Fruit fly (Drosophila melanogaster) whole organism, embryonic: Measurements from ENCODE around the gene usp.

Experiments
- Abd-B ChIP-seq: fragments of 200-800 bp; sonication (Bioruptor generic); optimal IDR thresholded peaks from 2 replicates; lab custom pipeline; 2018; ENCODE audit warnings: missing biosample characterization, mild to moderate bottlenecking, missing genetic modification characterization, moderate library complexity
- Awh ChIP-seq: fragments of 200-800 bp; sonication (Bioruptor generic); IDR thresholded peaks from 2 replicates; pipeline ENCODE4, ENCODE4 v1.3.6; 2022; ENCODE audit warnings: missing biosample characterization, missing genetic modification characterization
- BtbVII ChIP-seq: fragments of 200-800 bp; sonication (Bioruptor generic); optimal IDR thresholded peaks from 3 replicates; lab custom pipeline; 2017; ENCODE audit warnings: missing biosample characterization, mild to moderate bottlenecking, missing genetic modification characterization
- CG10147 ChIP-seq: fragments of 200-800 bp; sonication (Bioruptor generic); optimal IDR thresholded peaks from 2 replicates; lab custom pipeline; 2019; ENCODE audit warnings: missing biosample characterization, mild to moderate bottlenecking, missing genetic modification characterization, moderate library complexity
- CG10462 ChIP-seq: fragments of 200-800 bp; sonication (Bioruptor generic); optimal IDR thresholded peaks from 2 replicates; lab custom pipeline; 2016; ENCODE audit warnings: missing biosample characterization, missing genetic modification characterization
- CG12071 ChIP-seq: fragments of 200-800 bp; sonication (Bioruptor generic); optimal IDR thresholded peaks from 3 replicates; lab custom pipeline; 2018; ENCODE audit warnings: missing biosample characterization, mild to moderate bottlenecking, missing genetic modification characterization
- CG12744 ChIP-seq: fragments of 200-800 bp; sonication (Bioruptor generic); optimal IDR thresholded peaks from 2 replicates; lab custom pipeline; 2016; ENCODE audit warnings: missing biosample characterization, missing genetic modification characterization
- CG13287 ChIP-seq: fragments of 200-800 bp; sonication (Bioruptor generic); IDR thresholded peaks from 2 replicates; pipeline ENCODE4 v1.3.6; 2022; ENCODE audit warnings: missing biosample characterization, missing genetic modification characterization; ENCODE audit not compliant: partially characterized antibody
- CG13424 ChIP-seq: fragments of 200-800 bp; sonication (Bioruptor generic); optimal IDR thresholded peaks from 2 replicates; lab custom pipeline; 2019; ENCODE audit warnings: missing biosample characterization, mild to moderate bottlenecking, missing genetic modification characterization, moderate library complexity
- CG14050 ChIP-seq: fragments of 200-800 bp; sonication (Bioruptor generic); IDR thresholded peaks from 3 replicates; pipeline ENCODE4 v1.3.6; 2022; ENCODE audit warnings: missing biosample characterization, missing genetic modification characterization
- CG17361 ChIP-seq: fragments of 200-800 bp; sonication (Bioruptor generic); IDR thresholded peaks from 3 replicates; pipeline ENCODE4 v1.3.6; 2022; ENCODE audit warnings: missing biosample characterization, missing genetic modification characterization
- CG17385 ChIP-seq: fragments of 200-800 bp; sonication (Bioruptor generic); optimal IDR thresholded peaks from 3 replicates; lab custom pipeline; 2018; ENCODE audit warnings: missing biosample characterization, mild to moderate bottlenecking, missing genetic modification characterization
- CG17612 ChIP-seq: fragments of 200-800 bp; sonication (Bioruptor generic); IDR thresholded peaks from 2 replicates; pipeline ENCODE4 v1.3.6; 2022; ENCODE audit warnings: missing biosample characterization, missing genetic modification characterization
- CG1832 ChIP-seq: fragments of 200-800 bp; sonication (Bioruptor generic); optimal IDR thresholded peaks from 2 replicates; lab custom pipeline; 2017; ENCODE audit warnings: missing biosample characterization, mild to moderate bottlenecking, missing genetic modification characterization, inconsistent platforms
- CG2712 ChIP-seq: fragments of 200-800 bp; optimal IDR thresholded peaks from 3 replicates; lab custom pipeline; 2019; ENCODE audit warnings: missing biosample characterization, mild to moderate bottlenecking, missing genetic modification characterization, moderate library complexity
- CG2889 ChIP-seq: fragments of 200-800 bp; sonication (Bioruptor generic); IDR thresholded peaks from 3 replicates; pipeline ENCODE4 v1.3.6; 2022; ENCODE audit warnings: missing biosample characterization, missing genetic modification characterization
- CG30020 ChIP-seq: fragments of 200-800 bp; optimal IDR thresholded peaks from 2 replicates; lab custom pipeline; 2019; ENCODE audit warnings: missing biosample characterization, mild to moderate bottlenecking, missing genetic modification characterization, moderate library complexity
- CG31224 ChIP-seq: fragments of 200-800 bp; sonication (Bioruptor generic); IDR thresholded peaks from 2 replicates; pipeline ENCODE4 v1.3.6; 2022; ENCODE audit warnings: missing biosample characterization, missing genetic modification characterization
- CG4360 ChIP-seq: fragments of 200-800 bp; sonication (Bioruptor generic); IDR thresholded peaks from 2 replicates; pipeline ENCODE4 v1.3.6; 2022; ENCODE audit warnings: missing biosample characterization, missing genetic modification characterization
- CG5245 ChIP-seq: fragments of 200-800 bp; sonication (Bioruptor generic); optimal IDR thresholded peaks from 3 replicates; lab custom pipeline; 2016; ENCODE audit warnings: missing biosample characterization, missing genetic modification characterization
- CG6683 ChIP-seq: fragments of 200-800 bp; sonication (Bioruptor generic); optimal IDR thresholded peaks from 2 replicates; lab custom pipeline; 2017; ENCODE audit warnings: missing biosample characterization, mild to moderate bottlenecking, missing genetic modification characterization, missing genetic modification reagents
- CG8924 ChIP-seq: fragments of 200-800 bp; optimal IDR thresholded peaks from 3 replicates; lab custom pipeline; 2019; ENCODE audit warnings: missing biosample characterization, mild to moderate bottlenecking, missing genetic modification characterization, moderate library complexity
- CG9797 ChIP-seq: fragments of 200-800 bp; sonication (Bioruptor generic); optimal IDR thresholded peaks from 3 replicates; lab custom pipeline; 2018; ENCODE audit warnings: missing biosample characterization, mild to moderate bottlenecking, missing genetic modification characterization
- Gug ChIP-seq: fragments of 200-800 bp; sonication (Bioruptor generic); IDR thresholded peaks from 4 replicates; pipeline ENCODE4 v1.3.6; 2022; ENCODE audit warnings: missing biosample characterization, missing genetic modification characterization
- Hand ChIP-seq: fragments of 200-800 bp; sonication (Bioruptor generic); optimal IDR thresholded peaks from 2 replicates; lab custom pipeline; 2017; ENCODE audit warnings: mild to moderate bottlenecking, missing biosample characterization, missing genetic modification reagents, missing genetic modification characterization
- MESR4 ChIP-seq: fragments of 200-800 bp; sonication (Bioruptor generic); optimal IDR thresholded peaks from 2 replicates; lab custom pipeline; 2018; ENCODE audit warnings: missing biosample characterization, mild to moderate bottlenecking, missing genetic modification characterization, moderate library complexity
- Mes4 ChIP-seq: fragments of 200-800 bp; sonication (Bioruptor generic); optimal IDR thresholded peaks from 2 replicates; lab custom pipeline; 2016; ENCODE audit warnings: missing biosample characterization, missing genetic modification characterization
- Nf-YA ChIP-seq: fragments of 200-800 bp; sonication (Bioruptor generic); IDR thresholded peaks from 2 replicates; pipeline ENCODE4 v1.3.6; 2022; ENCODE audit warnings: missing biosample characterization, missing genetic modification characterization
- Scr ChIP-seq: fragments of 200-800 bp; sonication (Bioruptor generic); IDR thresholded peaks from 2 replicates; pipeline ENCODE4 v1.3.6; 2022; ENCODE audit warnings: missing biosample characterization, missing genetic modification characterization; ENCODE audit not compliant: partially characterized antibody
- Sin3A ChIP-seq: fragments of >200 bp; optimal IDR thresholded peaks from 2 replicates; lab custom pipeline; 2018
- Spps ChIP-seq: fragments of 200-800 bp; sonication (Bioruptor generic); optimal IDR thresholded peaks from 2 replicates; lab custom pipeline; 2018; ENCODE audit warnings: missing biosample characterization, mild to moderate bottlenecking, missing genetic modification characterization
- Taf1 ChIP-seq: fragments of 200-800 bp; sonication (Bioruptor generic); IDR thresholded peaks from 2 replicates; pipeline ENCODE4 v1.3.6; 2022; ENCODE audit warnings: missing biosample characterization, missing genetic modification characterization
- al ChIP-seq: fragments of 200-800 bp; sonication (Bioruptor generic); IDR thresholded peaks from 2 replicates; pipeline ENCODE4 v1.3.6; 2022; ENCODE audit warnings: missing biosample characterization, missing genetic modification characterization
- aop ChIP-seq: fragments of 200-800 bp; sonication (Bioruptor generic); IDR thresholded peaks from 2 replicates; pipeline ENCODE4 v1.3.6; 2022; ENCODE audit warnings: missing biosample characterization, missing genetic modification characterization
- ash1 ChIP-seq: fragments of 200-800 bp; sonication (Bioruptor generic); optimal IDR thresholded peaks from 2 replicates; lab custom pipeline; 2018; ENCODE audit warnings: missing biosample characterization, mild to moderate bottlenecking, missing genetic modification characterization
- bab2 ChIP-seq: fragments of 200-800 bp; sonication (Bioruptor generic); optimal IDR thresholded peaks from 2 replicates; lab custom pipeline; 2016; ENCODE audit warnings: missing biosample characterization, missing genetic modification characterization
- br ChIP-seq: fragments of >200 bp; optimal IDR thresholded peaks from 2 replicates; lab custom pipeline; 2017
- dpn ChIP-seq, 2 experiments: fragments of 200-800 bp; sonication (Bioruptor generic); optimal IDR thresholded peaks; 3 replicates each; lab custom pipeline; 2016; ENCODE audit warnings: missing biosample characterization in 2 of 2, missing genetic modification characterization in 2 of 2
- ems ChIP-seq: fragments of 200-800 bp; sonication (Bioruptor generic); optimal IDR thresholded peaks from 3 replicates; lab custom pipeline; 2016; ENCODE audit warnings: missing biosample characterization, missing genetic modification characterization
- fu2 ChIP-seq: fragments of 200-800 bp; sonication (Bioruptor generic); optimal IDR thresholded peaks from 2 replicates; lab custom pipeline; 2016; ENCODE audit warnings: missing biosample characterization, missing genetic modification characterization
- gt ChIP-seq: fragments of 200-800 bp; sonication (Bioruptor generic); IDR thresholded peaks from 2 replicates; pipeline ENCODE4 v1.3.6; 2022; ENCODE audit warnings: missing biosample characterization, missing genetic modification characterization
- jing ChIP-seq: fragments of 200-800 bp; sonication (Bioruptor generic); optimal IDR thresholded peaks from 2 replicates; lab custom pipeline; 2018; ENCODE audit warnings: missing biosample characterization, mild to moderate bottlenecking, missing genetic modification characterization
- lbe ChIP-seq: fragments of 200-800 bp; sonication (Bioruptor generic); optimal IDR thresholded peaks from 2 replicates; lab custom pipeline; 2016; ENCODE audit warnings: missing biosample characterization, mild to moderate bottlenecking, missing genetic modification characterization
- lov ChIP-seq, 2 experiments: fragments of 200-800 bp in 1 of 2; fragments of >200 bp in 1 of 2; sonication (Bioruptor generic) in 1 of 2; IDR thresholded peaks in 1 of 2; optimal IDR thresholded peaks in 1 of 2; 2 replicates in 1 of 2; 3 replicates in 1 of 2; pipeline versions ENCODE4 v1.3.6 to Lab custom; 2017 to 2022; ENCODE audit warnings: missing biosample characterization in 1 of 2, missing genetic modification characterization in 1 of 2
- luna ChIP-seq: fragments of 200-800 bp; sonication (Bioruptor generic); optimal IDR thresholded peaks from 2 replicates; lab custom pipeline; 2016; ENCODE audit warnings: missing biosample characterization, missing genetic modification characterization
- org-1 ChIP-seq: fragments of 200-800 bp; sonication (Bioruptor generic); optimal IDR thresholded peaks from 2 replicates; lab custom pipeline; 2017; ENCODE audit warnings: missing biosample characterization, missing genetic modification characterization
- p53 ChIP-seq: fragments of 200-800 bp; sonication (Bioruptor generic); optimal IDR thresholded peaks from 2 replicates; lab custom pipeline; 2016; ENCODE audit warnings: missing biosample characterization, missing genetic modification characterization
- peb ChIP-seq: fragments of 200-800 bp; sonication (Bioruptor generic); IDR thresholded peaks from 2 replicates; pipeline ENCODE4 v1.3.6; 2022; ENCODE audit warnings: missing biosample characterization, missing genetic modification characterization
- tna ChIP-seq: fragments of 200-800 bp; sonication (Bioruptor generic); IDR thresholded peaks from 2 replicates; pipeline ENCODE4 v1.3.6; 2022; ENCODE audit warnings: missing biosample characterization, missing genetic modification characterization; ENCODE audit not compliant: partially characterized antibody
- trem ChIP-seq: fragments of 200-800 bp; optimal IDR thresholded peaks from 3 replicates; lab custom pipeline; 2019; ENCODE audit warnings: missing biosample characterization, mild to moderate bottlenecking, missing genetic modification characterization, moderate library complexity
- trh ChIP-seq: fragments of 200-800 bp; sonication (Bioruptor generic); optimal IDR thresholded peaks from 2 replicates; lab custom pipeline; 2016; ENCODE audit warnings: missing biosample characterization, missing genetic modification characterization
- tup ChIP-seq: fragments of 200-800 bp; sonication (Bioruptor generic); optimal IDR thresholded peaks from 2 replicates; lab custom pipeline; 2016; ENCODE audit warnings: missing biosample characterization, mild to moderate bottlenecking, missing genetic modification characterization, moderate library complexity

usp gene

DNA sequence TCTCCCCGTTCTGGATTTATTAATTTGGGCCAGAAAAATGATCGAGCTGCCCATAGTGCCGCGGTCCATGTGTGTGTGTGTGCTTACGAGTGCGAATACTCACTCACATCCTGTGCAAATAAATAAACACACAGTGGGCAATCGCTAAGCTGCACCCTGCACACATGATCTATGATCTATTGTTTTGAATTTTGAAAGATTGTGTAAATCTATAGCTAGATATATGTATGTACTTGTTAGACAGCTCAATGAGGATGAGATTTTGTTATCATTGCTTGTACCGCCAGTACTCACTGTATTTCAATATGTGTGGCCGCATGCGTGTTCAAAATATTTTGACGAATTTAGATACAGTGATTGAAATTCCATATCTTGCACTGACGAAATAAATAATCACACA lies 41.0 kb upstream of the usp start (continued):
- TF ChIP-seq p53 (no peak), CG2712 (tag; lab: Kevin White, UChicago) (peak; percentile 18), MESR4 (GFP tag; lab: Kevin White, UChicago) (no peak), BtbVII (GFP tag; lab: Kevin White, UChicago) (peak; percentile 50), CG31224 (GFP tag; lab: Robert Waterston, UW) (peak; percentile 65), CG2889 (GFP tag; lab: Robert Waterston, UW) (peak; percentile 52; the same call in 1 of the 3 replicates), CG5245 (GFP tag; lab: Kevin White, UChicago) (peak; percentile 17), trem (tag; lab: Kevin White, UChicago) (no peak), Awh (GFP tag; lab: Robert Waterston, UW) (no peak), CG30020 (tag; lab: Kevin White, UChicago) (no peak), Scr (no peak), Taf1 (peak; percentile 69), CG1832 (no peak), dpn (GFP tag; optimal IDR thresholded peaks at IDR 0.05; lab: Kevin White, UChicago) (peak; percentile 51 to 53), CG10462 (GFP tag; lab: Kevin White, UChicago) (no peak), CG17385 (GFP tag; lab: Kevin White, UChicago) (peak; percentile 33), CG17361 (GFP tag; lab: Robert Waterston, UW) (no peak), lov (optimal IDR thresholded peaks at IDR 0.05; lab: Kevin White, UChicago) (no peak), lov (GFP tag; IDR thresholded peaks at IDR 0.05; lab: Robert Waterston, UW) (no peak), CG6683 (GFP tag; lab: Kevin White, UChicago) (no peak), Spps (tag; lab: Kevin White, UChicago) (no peak), Nf-YA (GFP tag; lab: Robert Waterston, UW) (no peak), CG10147 (GFP tag; lab: Kevin White, UChicago) (peak; percentile 13), fu2 (GFP tag; lab: Kevin White, UChicago) (peak; percentile 52), br (lab: Kevin White, UChicago) (no peak), Sin3A (lab: Kevin White, UChicago) (no peak), CG13287 (GFP tag; lab: Robert Waterston, UW) (no peak), CG4360 (no peak), CG17612 (GFP tag; lab: Robert Waterston, UW) (no peak), bab2 (peak; percentile 23), tna (GFP tag; lab: Robert Waterston, UW) (no peak), lbe (peak; percentile 80), luna (GFP tag; lab: Kevin White, UChicago) (peak; percentile 21), Gug (GFP tag; lab: Robert Waterston, UW) (peak; percentile 71; the same call in 3 of the 4 replicates), CG12744 (no peak), CG12071 (GFP tag; lab: Kevin White, UChicago) (peak; percentile 53), CG13424 (tag; lab: Kevin White, UChicago) (peak; percentile 41), jing (GFP tag; lab: Kevin White, UChicago) (no peak), peb (GFP tag; lab: Robert Waterston, UW) (no peak), CG8924 (tag; lab: Kevin White, UChicago) (no peak), al (GFP tag; lab: Robert Waterston, UW) (peak; percentile 78), ems (GFP tag; lab: Kevin White, UChicago) (no peak), gt (GFP tag; lab: Robert Waterston, UW) (no peak), tup (GFP tag; lab: Kevin White, UChicago) (no peak), Hand (GFP tag; lab: Kevin White, UChicago) (peak; percentile 27), ash1 (GFP tag; lab: Kevin White, UChicago) (peak; percentile 35), CG9797 (no peak), CG14050 (GFP tag; lab: Robert Waterston, UW) (peak; percentile 28; the same call in 1 of the 3 replicates), Abd-B (GFP tag; lab: Kevin White, UChicago) (peak; percentile 7), Mes4 (GFP tag; lab: Kevin White, UChicago) (no peak), trh (GFP tag; lab: Kevin White, UChicago) (no peak), aop (GFP tag; lab: Robert Waterston, UW) (no peak), org-1 (peak; percentile 26)
